Worm (Caenorhabditis elegans): ENCODE results near the gene tag-297.

ce11 chrII:14578716-14579115 lies 48.7 kb upstream of the tag-297 start, which contains the start of gene C01G12.9:
- no peak for TF ChIP-seq T20F7.1 (GFP tag; optimal IDR thresholded peaks at IDR 0.05)
- no peak for TF ChIP-seq dpl-1 (GFP tag; optimal IDR thresholded peaks at IDR 0.05)
- no peak for TF ChIP-seq R02D3.7 (tag; optimal IDR thresholded peaks at IDR 0.05)
- TF ChIP-seq zag-1 (tag; optimal IDR thresholded peaks at IDR 0.05) = no peak
- no peak for TF ChIP-seq unc-130 (GFP tag; optimal IDR thresholded peaks at IDR 0.05)
- TF ChIP-seq egl-27 (tag; optimal IDR thresholded peaks at IDR 0.05) = no peak
- TF ChIP-seq ceh-82 (tag; optimal IDR thresholded peaks at IDR 0.05) = no peak
- TF ChIP-seq mxl-2 (GFP tag; conservative IDR thresholded peaks at IDR 0.05) = no peak
- no peak for TF ChIP-seq lin-13 (GFP tag; optimal IDR thresholded peaks at IDR 0.05)
- no peak for TF ChIP-seq ceh-32 (tag; optimal IDR thresholded peaks at IDR 0.05; ENCODE audit: poor library complexity)
- TF ChIP-seq lir-3 (tag; optimal IDR thresholded peaks at IDR 0.05) = no peak

All from whole organism, L4 larva.